Worm (Caenorhabditis elegans) whole organism, young adult: ENCODE data around the gene F18E3.11.

Experiments
- B0019.2 ChIP-seq: fragments of 200-800 bp; sonication (Bioruptor generic); conservative IDR thresholded peaks from 2 replicates; pipeline ENCODE4 v1.3.6; 2022; ENCODE audit warnings: missing genetic modification reagents, missing genetic modification characterization, missing compliant biosample characterization
- B0035.1 ChIP-seq: sonication (generic microtip); optimal IDR thresholded peaks from 2 replicates; lab custom pipeline; 2016; ENCODE audit warnings: missing genetic modification characterization, mild to moderate bottlenecking, missing compliant biosample characterization, missing genotype, missing genetic modification reagents
- B0336.3 ChIP-seq: fragments of 200-800 bp; sonication (Bioruptor generic); IDR thresholded peaks from 2 replicates; pipeline ENCODE4 v1.3.6; 2022; ENCODE audit warnings: missing genetic modification characterization, missing compliant biosample characterization
- F23B12.7 ChIP-seq: sonication (generic microtip); optimal IDR thresholded peaks from 2 replicates; lab custom pipeline; 2017; ENCODE audit warnings: missing genetic modification characterization, mild to moderate bottlenecking, missing compliant biosample characterization, antibody characterized with exemption, moderate library complexity; ENCODE audit not compliant: insufficient read depth
- F33H1.4 ChIP-seq: fragments of 200-800 bp; sonication (Bioruptor generic); IDR thresholded peaks from 2 replicates; pipeline ENCODE4 v1.3.6; 2022; ENCODE audit warnings: missing genetic modification reagents, missing genetic modification characterization, missing compliant biosample characterization
- F37B4.10 ChIP-seq: fragments of 200-800 bp; sonication (Bioruptor generic); IDR thresholded peaks from 2 replicates; pipeline ENCODE4 v1.3.6; 2022; ENCODE audit warnings: missing genetic modification characterization, missing compliant biosample characterization
- F39B2.1 ChIP-seq: fragments of 200-800 bp; sonication (Bioruptor generic); IDR thresholded peaks from 2 replicates; pipeline ENCODE4 v1.3.6; 2022; ENCODE audit warnings: missing genetic modification reagents, missing genetic modification characterization, missing compliant biosample characterization
- F52B5.7 ChIP-seq: sonication (generic microtip); optimal IDR thresholded peaks from 2 replicates; lab custom pipeline; 2016; ENCODE audit warnings: mild to moderate bottlenecking, missing genetic modification characterization, missing compliant biosample characterization
- T26A5.8 ChIP-seq: sonication (generic microtip); optimal IDR thresholded peaks from 2 replicates; lab custom pipeline; 2016; ENCODE audit warnings: missing genetic modification characterization, missing compliant biosample characterization
- Y67H2A.10 ChIP-seq: fragments of 200-800 bp; sonication (Bioruptor generic); conservative IDR thresholded peaks from 2 replicates; pipeline ENCODE4 v1.3.6; 2022; ENCODE audit warnings: missing genetic modification reagents, missing genetic modification characterization, missing compliant biosample characterization
- ZK185.1 ChIP-seq: sonication (generic microtip); optimal IDR thresholded peaks from 2 replicates; lab custom pipeline; 2016; ENCODE audit warnings: mild to moderate bottlenecking, missing genetic modification characterization, missing compliant biosample characterization; ENCODE audit not compliant: poor library complexity, severe bottlenecking
- akir-1 ChIP-seq: fragments of 200-800 bp; sonication (Bioruptor generic); optimal IDR thresholded peaks from 2 replicates; lab custom pipeline; 2018; ENCODE audit warnings: mild to moderate bottlenecking, missing genetic modification characterization, moderate library complexity, missing compliant biosample characterization
- aptf-3 ChIP-seq: fragments of 200-800 bp; sonication (Bioruptor generic); IDR thresholded peaks from 2 replicates; pipeline ENCODE4 v1.3.6; 2022; ENCODE audit warnings: missing genetic modification characterization, missing compliant biosample characterization
- athp-1 ChIP-seq: sonication (generic microtip); optimal IDR thresholded peaks from 2 replicates; lab custom pipeline; 2017; ENCODE audit warnings: mild to moderate bottlenecking, missing genetic modification characterization, missing compliant biosample characterization
- attf-3 ChIP-seq: fragments of 200-800 bp; sonication (Bioruptor generic); conservative IDR thresholded peaks from 2 replicates; pipeline ENCODE4 v1.3.6; 2022; ENCODE audit warnings: missing genetic modification reagents, missing genetic modification characterization, missing compliant biosample characterization
- attf-5 ChIP-seq: fragments of 200-800 bp; sonication (Bioruptor generic); optimal IDR thresholded peaks from 2 replicates; lab custom pipeline; 2018; ENCODE audit warnings: mild to moderate bottlenecking, missing genetic modification characterization, missing compliant biosample characterization
- attf-6 ChIP-seq: fragments of 200-800 bp; sonication (Bioruptor generic); IDR thresholded peaks from 2 replicates; pipeline ENCODE4 v1.3.6; 2022; ENCODE audit warnings: missing genetic modification reagents, missing genetic modification characterization, missing compliant biosample characterization
- bed-1 ChIP-seq: fragments of 200-800 bp; sonication (Bioruptor generic); IDR thresholded peaks from 2 replicates; pipeline ENCODE4 v1.3.6; 2022; ENCODE audit warnings: missing genetic modification reagents, missing genetic modification characterization, missing compliant biosample characterization
- ceh-100 ChIP-seq: fragments of 200-800 bp; sonication (Bioruptor generic); IDR thresholded peaks from 2 replicates; pipeline ENCODE4 v1.3.6; 2022; ENCODE audit warnings: missing genetic modification reagents, missing genetic modification characterization, missing compliant biosample characterization
- dpff-1 ChIP-seq: sonication (generic microtip); optimal IDR thresholded peaks from 2 replicates; lab custom pipeline; 2017; ENCODE audit warnings: mild to moderate bottlenecking, missing genetic modification characterization, missing compliant biosample characterization
- egl-44 ChIP-seq: fragments of 200-800 bp; sonication (Bioruptor generic); IDR thresholded peaks from 2 replicates; pipeline ENCODE4 v1.3.6; 2022; ENCODE audit warnings: missing genetic modification reagents, missing genetic modification characterization, missing compliant biosample characterization
- egrh-3 ChIP-seq: fragments of 200-800 bp; sonication (Bioruptor generic); IDR thresholded peaks from 2 replicates; pipeline ENCODE4 v1.3.6; 2022; ENCODE audit warnings: missing genetic modification reagents, missing genetic modification characterization, missing compliant biosample characterization
- gei-17 ChIP-seq: fragments of 200-800 bp; sonication (Bioruptor generic); optimal IDR thresholded peaks from 2 replicates; lab custom pipeline; 2018; ENCODE audit warnings: mild to moderate bottlenecking, missing genetic modification characterization, missing compliant biosample characterization
- hsf-1 ChIP-seq: fragments of 200-800 bp; sonication (Bioruptor generic); IDR thresholded peaks from 2 replicates; pipeline ENCODE4 v1.3.6; 2022; ENCODE audit warnings: missing genetic modification reagents, missing genetic modification characterization, missing compliant biosample characterization
- lag-1 ChIP-seq: fragments of 200-800 bp; sonication (Bioruptor generic); IDR thresholded peaks from 2 replicates; pipeline ENCODE4 v1.3.6; 2022; ENCODE audit warnings: missing genetic modification reagents, missing genetic modification characterization, missing compliant biosample characterization
- let-607 ChIP-seq, 2 experiments: fragments of 200-800 bp in 1 of 2; sonication (Bioruptor generic) in 1 of 2; sonication (generic microtip) in 1 of 2; optimal IDR thresholded peaks; 2 replicates each; lab custom pipeline; 2016 to 2018; ENCODE audit warnings: mild to moderate bottlenecking in 2 of 2, missing compliant biosample characterization in 2 of 2, missing genetic modification characterization in 2 of 2, moderate library complexity in 2 of 2, missing genotype in 1 of 2
- lin-40 ChIP-seq: sonication (generic microtip); optimal IDR thresholded peaks from 2 replicates; lab custom pipeline; 2016; ENCODE audit warnings: missing genetic modification characterization, mild to moderate bottlenecking, missing compliant biosample characterization, missing genotype, missing genetic modification reagents
- lir-1 ChIP-seq: fragments of 200-800 bp; sonication (Bioruptor generic); conservative IDR thresholded peaks from 2 replicates; pipeline ENCODE4 v1.3.6; 2022; ENCODE audit warnings: missing genetic modification reagents, missing genetic modification characterization, missing compliant biosample characterization
- lsl-1 ChIP-seq: fragments of 200-800 bp; sonication (Bioruptor generic); optimal IDR thresholded peaks from 2 replicates; lab custom pipeline; 2018; ENCODE audit warnings: mild to moderate bottlenecking, missing genetic modification characterization, moderate library complexity, missing compliant biosample characterization
- lsy-27 ChIP-seq: sonication (generic microtip); optimal IDR thresholded peaks from 2 replicates; lab custom pipeline; 2017; ENCODE audit warnings: missing genetic modification characterization, mild to moderate bottlenecking, missing compliant biosample characterization, antibody characterized with exemption, missing genotype, borderline replicate concordance; ENCODE audit not compliant: insufficient read depth
- madf-6 ChIP-seq: fragments of 200-800 bp; sonication (Bioruptor generic); IDR thresholded peaks from 2 replicates; pipeline ENCODE4 v1.3.6; 2022; ENCODE audit warnings: missing genetic modification reagents, missing genetic modification characterization, missing compliant biosample characterization
- mes-4 ChIP-seq: sonication (generic microtip); optimal IDR thresholded peaks from 2 replicates; lab custom pipeline; 2016; ENCODE audit warnings: missing genotype, missing genetic modification characterization, missing compliant biosample characterization
- nfya-2 ChIP-seq: fragments of 200-800 bp; sonication (Bioruptor generic); IDR thresholded peaks from 2 replicates; pipeline ENCODE4 v1.3.6; 2022; ENCODE audit warnings: missing genetic modification reagents, missing genetic modification characterization, missing compliant biosample characterization
- nhr-179 ChIP-seq: sonication (generic microtip); optimal IDR thresholded peaks from 2 replicates; lab custom pipeline; 2016; ENCODE audit warnings: mild to moderate bottlenecking, missing genetic modification characterization, missing compliant biosample characterization
- pha-4 ChIP-seq: fragments of 150-350 bp; sonication (generic microtip); optimal IDR thresholded peaks from 2 replicates; lab custom pipeline; 2014; ENCODE audit warnings: missing biosample characterization, missing genetic modification reagents, missing genetic modification characterization
- sea-2 ChIP-seq: fragments of 200-800 bp; sonication (Bioruptor generic); IDR thresholded peaks from 2 replicates; pipeline ENCODE4 v1.3.6; 2022; ENCODE audit warnings: missing genetic modification characterization, missing compliant biosample characterization
- snpc-1.1 ChIP-seq: sonication (generic microtip); optimal IDR thresholded peaks from 2 replicates; lab custom pipeline; 2017; ENCODE audit warnings: missing genetic modification characterization, mild to moderate bottlenecking, missing compliant biosample characterization, antibody characterized with exemption, moderate library complexity, missing genotype, missing genetic modification reagents; ENCODE audit not compliant: insufficient read depth
- snpc-1.3 ChIP-seq: sonication (generic microtip); optimal IDR thresholded peaks from 2 replicates; lab custom pipeline; 2017; ENCODE audit warnings: missing genetic modification characterization, mild to moderate bottlenecking, missing compliant biosample characterization, antibody characterized with exemption, moderate library complexity, missing genotype, missing genetic modification reagents; ENCODE audit not compliant: insufficient read depth
- snpc-3.4 ChIP-seq: sonication (generic microtip); optimal IDR thresholded peaks from 2 replicates; lab custom pipeline; 2017; ENCODE audit warnings: missing genetic modification characterization, mild to moderate bottlenecking, missing compliant biosample characterization, antibody characterized with exemption, moderate library complexity, missing genotype, missing genetic modification reagents
- tbx-9 ChIP-seq: sonication (generic microtip); optimal IDR thresholded peaks from 2 replicates; lab custom pipeline; 2016; ENCODE audit warnings: borderline replicate concordance, missing genetic modification characterization, inconsistent platforms, missing compliant biosample characterization
- zfh-2 ChIP-seq: fragments of 200-800 bp; sonication (Bioruptor generic); conservative IDR thresholded peaks from 2 replicates; pipeline ENCODE4 v1.3.6; 2022; ENCODE audit warnings: missing genetic modification reagents, missing genetic modification characterization, missing compliant biosample characterization
- ztf-25 ChIP-seq: fragments of 200-800 bp; sonication (Bioruptor generic); IDR thresholded peaks from 2 replicates; pipeline ENCODE4 v1.3.6; 2022; ENCODE audit warnings: missing genetic modification reagents, missing genetic modification characterization, missing compliant biosample characterization
- ztf-6 ChIP-seq: fragments of 200-800 bp; sonication (Bioruptor generic); IDR thresholded peaks from 2 replicates; pipeline ENCODE4 v1.3.6; 2022; ENCODE audit warnings: missing genetic modification reagents, missing genetic modification characterization, missing compliant biosample characterization

The F18E3.11 gene

ce11 chrV:7420162-7420561, 6.9 kb downstream of the F18E3.11 start, which contains the start of gene srxa-4:
Gene srxa-4 (plus strand): TSS chrV:7420462.
- TF ChIP-seq lag-1 (GFP tag; lab: Robert Waterston, UW) (no peak), aptf-3 (no peak), T26A5.8 (no peak), lsl-1 (GFP tag; lab: Kevin White, UChicago) (no peak), zfh-2 (no peak), nhr-179 (no peak), gei-17 (GFP tag; lab: Kevin White, UChicago) (no peak), attf-3 (GFP tag; lab: Robert Waterston, UW) (no peak), pha-4 (tag; lab: Kevin White, UChicago) (no peak)
- TF ChIP-seq, all 124 proteins: peak for 0

ce11 chrV:7424336-7424735, 11.1 kb downstream of the F18E3.11 start, which contains the start of gene F18E3.10:
Gene F18E3.10 (minus strand): TSS chrV:7424436.
- TF ChIP-seq attf-6 (GFP tag; lab: Robert Waterston, UW), result no peak
- TF ChIP-seq athp-1 (tag; lab: Kevin White, UChicago), result no peak
- TF ChIP-seq, all 124 proteins: peak for 0

ce11 chrV:7426594-7426993, 13.3 kb downstream of the F18E3.11 start, which contains the start of gene srw-68:
Gene srw-68 (minus strand): TSS chrV:7426694.
- TF ChIP-seq lir-1 (GFP tag; lab: Robert Waterston, UW) (no peak), attf-3 (GFP tag; lab: Robert Waterston, UW) (no peak), snpc-1.3 (no peak), attf-5 (GFP tag; lab: Kevin White, UChicago) (no peak), akir-1 (GFP tag; lab: Kevin White, UChicago) (no peak), lin-40 (no peak)

DNA sequence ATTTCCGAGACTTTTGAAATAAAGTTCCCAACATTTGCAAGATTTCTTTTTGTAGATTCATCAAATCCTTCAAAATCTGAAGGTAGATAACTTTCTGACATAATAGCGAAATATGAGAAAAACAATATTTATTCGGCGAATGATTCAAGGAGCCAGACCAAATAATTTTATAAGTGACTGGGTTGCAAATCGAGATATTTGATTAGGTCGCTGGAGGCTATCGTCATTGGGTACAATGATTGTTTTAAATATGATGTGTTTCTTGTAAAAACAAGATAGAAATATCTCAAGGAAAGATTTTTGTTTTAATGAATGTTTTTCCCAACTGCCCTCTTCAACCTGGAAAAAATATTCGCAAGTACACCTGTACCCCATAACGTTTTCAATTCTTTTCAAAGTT, 15.6 kb downstream of the F18E3.11 start, which contains the start of gene srw-69:
srw-69 (minus strand) TSS at position 101 of the 400 bp plus-strand sequence.
- TF ChIP-seq ZK185.1 (no peak), snpc-3.4 (tag; lab: Kevin White, UChicago) (no peak), lsy-27 (no peak), snpc-1.1 (tag; lab: Kevin White, UChicago) (no peak), F52B5.7 (tag; lab: Kevin White, UChicago) (no peak), dpff-1 (no peak), ceh-100 (GFP tag; lab: Robert Waterston, UW) (no peak), B0035.1 (tag; lab: Kevin White, UChicago) (no peak), madf-6 (no peak), B0019.2 (no peak), attf-6 (GFP tag; lab: Robert Waterston, UW) (no peak), let-607 (tag; optimal IDR thresholded peaks at IDR 0.05; lab: Kevin White, UChicago) (no peak), F23B12.7 (tag; lab: Kevin White, UChicago) (no peak), F37B4.10 (GFP tag; lab: Robert Waterston, UW) (no peak), ztf-6 (GFP tag; lab: Robert Waterston, UW) (no peak)

- TF ChIP-seq egrh-3 (GFP tag; lab: Robert Waterston, UW) (no peak), tbx-9 (tag; lab: Kevin White, UChicago) (no peak), ztf-25 (GFP tag; lab: Robert Waterston, UW) (no peak), B0336.3 (GFP tag; lab: Robert Waterston, UW) (no peak), hsf-1 (GFP tag; lab: Robert Waterston, UW) (no peak), lir-1 (GFP tag; lab: Robert Waterston, UW) (no peak), Y67H2A.10 (GFP tag; lab: Robert Waterston, UW) (no peak), bed-1 (GFP tag; lab: Robert Waterston, UW) (no peak), egl-44 (GFP tag; lab: Robert Waterston, UW) (no peak), F33H1.4 (GFP tag; lab: Robert Waterston, UW) (no peak), mes-4 (tag; lab: Kevin White, UChicago) (no peak), sea-2 (GFP tag; lab: Robert Waterston, UW) (no peak), nfya-2 (GFP tag; lab: Robert Waterston, UW) (no peak), F39B2.1 (GFP tag; lab: Robert Waterston, UW) (no peak)
Measured at ce11 chrV:7431016-7431415, 17.7 kb downstream of the F18E3.11 start, which contains the start of gene srw-71. Gene srw-71 (minus strand): TSS chrV:7431116.
